Fruit fly (Drosophila melanogaster) whole organism, embryonic: ENCODE measurements around the gene Cpr23B.

ENCODE experiments used
- Ada2b ChIP-seq: fragments of 200-800 bp; sonication (Bioruptor generic); IDR thresholded peaks from 2 replicates; pipeline ENCODE4 v1.3.6; 2022; ENCODE audit warnings: missing biosample characterization, missing genetic modification characterization
- CG10267 ChIP-seq: fragments of 200-800 bp; sonication (Bioruptor generic); optimal IDR thresholded peaks from 2 replicates; lab custom pipeline; 2018; ENCODE audit warnings: missing biosample characterization, mild to moderate bottlenecking, missing genetic modification characterization, moderate library complexity
- CG10565 ChIP-seq: fragments of 200-800 bp; sonication (Bioruptor generic); optimal IDR thresholded peaks from 3 replicates; lab custom pipeline; 2016; ENCODE audit warnings: missing biosample characterization, mild to moderate bottlenecking, missing genetic modification characterization
- CG10654 ChIP-seq: fragments of 200-800 bp; sonication (Bioruptor generic); optimal IDR thresholded peaks from 2 replicates; lab custom pipeline; 2016; ENCODE audit warnings: missing biosample characterization, missing genetic modification characterization
- CG11504 ChIP-seq: fragments of 200-800 bp; sonication (Bioruptor generic); optimal IDR thresholded peaks from 3 replicates; lab custom pipeline; 2019; ENCODE audit warnings: missing biosample characterization, mild to moderate bottlenecking, missing genetic modification characterization, moderate library complexity
- CG12155 ChIP-seq: fragments of 200-800 bp; sonication (Bioruptor generic); optimal IDR thresholded peaks from 3 replicates; lab custom pipeline; 2016; ENCODE audit warnings: missing biosample characterization, missing genetic modification characterization
- CG12219 ChIP-seq: fragments of 200-800 bp; sonication (Bioruptor generic); optimal IDR thresholded peaks from 3 replicates; lab custom pipeline; 2018; ENCODE audit warnings: missing biosample characterization, mild to moderate bottlenecking, missing genetic modification characterization
- CG12299 ChIP-seq: fragments of 200-800 bp; sonication (Bioruptor generic); optimal IDR thresholded peaks from 2 replicates; lab custom pipeline; 2018; ENCODE audit warnings: missing biosample characterization, mild to moderate bottlenecking, missing genetic modification characterization
- CG12744 ChIP-seq: fragments of 200-800 bp; sonication (Bioruptor generic); optimal IDR thresholded peaks from 2 replicates; lab custom pipeline; 2016; ENCODE audit warnings: missing biosample characterization, missing genetic modification characterization
- CG13296 ChIP-seq: fragments of 200-800 bp; sonication (Bioruptor generic); optimal IDR thresholded peaks from 3 replicates; lab custom pipeline; 2018; ENCODE audit warnings: missing biosample characterization, mild to moderate bottlenecking, missing genetic modification characterization
- CG14014 ChIP-seq: fragments of 200-800 bp; sonication (Bioruptor generic); IDR thresholded peaks from 2 replicates; pipeline ENCODE4 v1.3.6; 2022; ENCODE audit warnings: missing biosample characterization, missing genetic modification characterization
- CG14667 ChIP-seq: fragments of 200-800 bp; sonication (Bioruptor generic); IDR thresholded peaks from 2 replicates; pipeline ENCODE4 v1.3.6; 2022; ENCODE audit warnings: missing biosample characterization, missing genetic modification characterization
- CG16779 ChIP-seq: fragments of 200-800 bp; sonication (Bioruptor generic); IDR thresholded peaks from 2 replicates; pipeline ENCODE4 v1.3.6; 2022; ENCODE audit warnings: missing biosample characterization, missing genetic modification characterization
- CG18619 ChIP-seq: fragments of 200-800 bp; sonication (Bioruptor generic); optimal IDR thresholded peaks from 3 replicates; lab custom pipeline; 2017; ENCODE audit warnings: missing biosample characterization, mild to moderate bottlenecking, missing genetic modification characterization
- CG31365 ChIP-seq: fragments of 200-800 bp; sonication (Bioruptor generic); optimal IDR thresholded peaks from 2 replicates; lab custom pipeline; 2018; ENCODE audit warnings: missing biosample characterization, mild to moderate bottlenecking, missing genetic modification characterization
- CG6175 ChIP-seq: fragments of 200-800 bp; sonication (Bioruptor generic); IDR thresholded peaks from 3 replicates; pipeline ENCODE4 v1.3.6; 2022; ENCODE audit warnings: missing biosample characterization, missing genetic modification characterization
- CG6791 ChIP-seq: fragments of 200-800 bp; sonication (Bioruptor generic); IDR thresholded peaks from 3 replicates; pipeline ENCODE4 v1.3.6; 2022; ENCODE audit warnings: missing biosample characterization, missing genetic modification characterization; ENCODE audit not compliant: partially characterized antibody
- Camta ChIP-seq: fragments of 200-800 bp; sonication (Bioruptor generic); optimal IDR thresholded peaks from 2 replicates; lab custom pipeline; 2016; ENCODE audit warnings: missing biosample characterization, missing genetic modification characterization
- CkIIα-i1 ChIP-seq: fragments of 200-800 bp; sonication (Bioruptor generic); IDR thresholded peaks from 2 replicates; pipeline ENCODE4 v1.3.6; 2022; ENCODE audit warnings: missing biosample characterization, missing genetic modification characterization
- Dek ChIP-seq: fragments of 200-800 bp; sonication (Bioruptor generic); optimal IDR thresholded peaks from 3 replicates; lab custom pipeline; 2019; ENCODE audit warnings: missing biosample characterization, mild to moderate bottlenecking, missing genetic modification characterization, moderate library complexity
- Doc3 ChIP-seq: fragments of 200-800 bp; sonication (Bioruptor generic); IDR thresholded peaks from 3 replicates; pipeline ENCODE4 v1.3.6; 2022; ENCODE audit warnings: missing biosample characterization, missing genetic modification characterization; ENCODE audit not compliant: partially characterized antibody
- Dref ChIP-seq: fragments of 200-800 bp; sonication (Bioruptor generic); IDR thresholded peaks from 2 replicates; pipeline ENCODE4 v1.3.6; 2022; ENCODE audit warnings: missing biosample characterization, missing genetic modification characterization
- Gug ChIP-seq: fragments of 200-800 bp; sonication (Bioruptor generic); IDR thresholded peaks from 4 replicates; pipeline ENCODE4 v1.3.6; 2022; ENCODE audit warnings: missing biosample characterization, missing genetic modification characterization
- HLHmδ ChIP-seq: fragments of 200-800 bp; sonication (Bioruptor generic); optimal IDR thresholded peaks from 2 replicates; lab custom pipeline; 2018; ENCODE audit warnings: missing biosample characterization, mild to moderate bottlenecking, missing genetic modification characterization, moderate library complexity
- Hr39 ChIP-seq: fragments of >200 bp; optimal IDR thresholded peaks from 2 replicates; lab custom pipeline; 2017
- Neu2 ChIP-seq: fragments of 200-800 bp; sonication (Bioruptor generic); optimal IDR thresholded peaks from 3 replicates; lab custom pipeline; 2016; ENCODE audit warnings: missing biosample characterization, missing genetic modification characterization, borderline replicate concordance
- Nf-YA ChIP-seq: fragments of 200-800 bp; sonication (Bioruptor generic); IDR thresholded peaks from 2 replicates; pipeline ENCODE4 v1.3.6; 2022; ENCODE audit warnings: missing biosample characterization, missing genetic modification characterization
- Oaz ChIP-seq: fragments of 200-800 bp; sonication (Bioruptor generic); IDR thresholded peaks from 2 replicates; pipeline ENCODE4 v1.3.6; 2022; ENCODE audit warnings: missing biosample characterization, missing genetic modification characterization
- Opbp ChIP-seq: fragments of 200-800 bp; sonication (Bioruptor generic); IDR thresholded peaks from 3 replicates; pipeline ENCODE4 v1.3.6; 2022; ENCODE audit warnings: missing biosample characterization, missing genetic modification characterization; ENCODE audit not compliant: partially characterized antibody
- PHDP ChIP-seq: fragments of 200-800 bp; sonication (Bioruptor generic); optimal IDR thresholded peaks from 3 replicates; lab custom pipeline; 2018; ENCODE audit warnings: missing biosample characterization, mild to moderate bottlenecking, missing genetic modification characterization, moderate library complexity
- Sry-β ChIP-seq: fragments of 200-800 bp; sonication (Bioruptor generic); optimal IDR thresholded peaks from 2 replicates; lab custom pipeline; 2018; ENCODE audit warnings: missing biosample characterization, mild to moderate bottlenecking, missing genetic modification characterization, moderate library complexity
- ash1 ChIP-seq: fragments of 200-800 bp; sonication (Bioruptor generic); optimal IDR thresholded peaks from 2 replicates; lab custom pipeline; 2018; ENCODE audit warnings: missing biosample characterization, mild to moderate bottlenecking, missing genetic modification characterization
- bigmax ChIP-seq: fragments of 200-800 bp; sonication (Bioruptor generic); optimal IDR thresholded peaks from 2 replicates; lab custom pipeline; 2018; ENCODE audit warnings: missing biosample characterization, mild to moderate bottlenecking, missing genetic modification characterization
- bsh ChIP-seq, 2 experiments: fragments of 200-800 bp; sonication (Bioruptor generic); optimal IDR thresholded peaks; 2 replicates each; lab custom pipeline; 2017 to 2018; ENCODE audit warnings: mild to moderate bottlenecking in 2 of 2, missing biosample characterization in 2 of 2, missing genetic modification characterization in 2 of 2, moderate library complexity in 1 of 2
- btn ChIP-seq: fragments of 200-800 bp; sonication (Bioruptor generic); optimal IDR thresholded peaks from 2 replicates; lab custom pipeline; 2016; ENCODE audit warnings: missing biosample characterization, missing genetic modification characterization
- corto ChIP-seq: fragments of 200-800 bp; sonication (Bioruptor generic); optimal IDR thresholded peaks from 2 replicates; lab custom pipeline; 2016; ENCODE audit warnings: missing biosample characterization, mild to moderate bottlenecking, missing genetic modification characterization, moderate library complexity
- esg ChIP-seq: fragments of 200-800 bp; sonication (Bioruptor generic); conservative IDR thresholded peaks from 2 replicates; pipeline ENCODE4 v1.3.6; 2022; ENCODE audit warnings: missing biosample characterization, missing genetic modification characterization
- fu2 ChIP-seq: fragments of 200-800 bp; sonication (Bioruptor generic); optimal IDR thresholded peaks from 2 replicates; lab custom pipeline; 2016; ENCODE audit warnings: missing biosample characterization, missing genetic modification characterization
- gsb ChIP-seq: fragments of 200-800 bp; sonication (Bioruptor generic); IDR thresholded peaks from 2 replicates; pipeline ENCODE4 v1.3.6; 2022; ENCODE audit warnings: missing biosample characterization, missing genetic modification characterization
- ham ChIP-seq: fragments of 200-800 bp; sonication (Bioruptor generic); IDR thresholded peaks from 2 replicates; pipeline ENCODE4 v1.3.6; 2022; ENCODE audit warnings: missing biosample characterization, missing genetic modification characterization
- hb ChIP-seq: fragments of 200-800 bp; sonication (Bioruptor generic); IDR thresholded peaks from 3 replicates; pipeline ENCODE4 v1.3.6; 2022; ENCODE audit warnings: missing biosample characterization, missing genetic modification characterization; ENCODE audit not compliant: partially characterized antibody
- hbn ChIP-seq: fragments of 200-800 bp; sonication (Bioruptor generic); IDR thresholded peaks from 2 replicates; pipeline ENCODE4 v1.3.6; 2022; ENCODE audit warnings: missing biosample characterization, missing genetic modification characterization; ENCODE audit not compliant: partially characterized antibody
- hth ChIP-seq: fragments of >200 bp; optimal IDR thresholded peaks from 2 replicates; lab custom pipeline; 2017; ENCODE audit warnings: inconsistent platforms
- mam ChIP-seq: fragments of 200-800 bp; sonication (Bioruptor generic); optimal IDR thresholded peaks from 3 replicates; lab custom pipeline; 2016; ENCODE audit warnings: missing biosample characterization, missing genetic modification characterization
- oc ChIP-seq: fragments of 200-800 bp; sonication (Bioruptor generic); optimal IDR thresholded peaks from 2 replicates; lab custom pipeline; 2018; ENCODE audit warnings: missing biosample characterization, mild to moderate bottlenecking, missing genetic modification characterization, moderate library complexity
- pfk ChIP-seq: fragments of 200-800 bp; sonication (Bioruptor generic); optimal IDR thresholded peaks from 2 replicates; lab custom pipeline; 2018; ENCODE audit warnings: missing biosample characterization, mild to moderate bottlenecking, missing genetic modification characterization, moderate library complexity
- ranshi ChIP-seq: fragments of 200-800 bp; sonication (Bioruptor generic); IDR thresholded peaks from 2 replicates; pipeline ENCODE4 v1.3.6; 2022; ENCODE audit warnings: missing biosample characterization, missing genetic modification characterization
- rib ChIP-seq: fragments of 200-800 bp; sonication (Bioruptor generic); IDR thresholded peaks from 2 replicates; pipeline ENCODE4 v1.3.6; 2022; ENCODE audit warnings: missing biosample characterization, missing genetic modification characterization
- salm ChIP-seq: fragments of 200-800 bp; sonication (Bioruptor generic); optimal IDR thresholded peaks from 2 replicates; lab custom pipeline; 2018; ENCODE audit warnings: missing biosample characterization, mild to moderate bottlenecking, missing genetic modification characterization
- sob ChIP-seq: fragments of 200-800 bp; sonication (Bioruptor generic); IDR thresholded peaks from 2 replicates; pipeline ENCODE4 v1.3.6; 2022; ENCODE audit warnings: missing biosample characterization, missing genetic modification characterization
- wdn ChIP-seq: fragments of 200-800 bp; sonication (Bioruptor generic); IDR thresholded peaks from 2 replicates; pipeline ENCODE4 v1.3.6; 2022; ENCODE audit warnings: missing biosample characterization, missing genetic modification characterization

Cpr23B gene

dm6 chr2L:2830341-2830800 is 7.8 kb upstream of the Cpr23B start (continued):
- TF ChIP-seq bigmax (GFP tag; lab: Kevin White, UChicago) (no peak), ham (no peak), CG10565 (GFP tag; lab: Kevin White, UChicago) (peak; percentile 39), oc (peak; percentile 60), Opbp (GFP tag; lab: Robert Waterston, UW) (no peak), CG18619 (GFP tag; lab: Kevin White, UChicago) (peak; percentile 89), CG10267 (peak; percentile 88), Doc3 (GFP tag; lab: Robert Waterston, UW) (no peak), CG12299 (tag; lab: Kevin White, UChicago) (peak; percentile 61), ash1 (GFP tag; lab: Kevin White, UChicago) (no peak), CG12219 (GFP tag; lab: Kevin White, UChicago) (peak; percentile 72), Gug (GFP tag; lab: Robert Waterston, UW) (peak; percentile 46; the same call in 2 of the 4 replicates), pfk (GFP tag; lab: Kevin White, UChicago) (no peak), CG12155 (GFP tag; lab: Kevin White, UChicago) (peak; percentile 71), fu2 (GFP tag; lab: Kevin White, UChicago) (peak; percentile 25), CG11504 (tag; lab: Kevin White, UChicago) (peak; percentile 93), Dref (GFP tag; lab: Robert Waterston, UW) (no peak), CG10654 (GFP tag; lab: Kevin White, UChicago) (peak; percentile 78), Oaz (GFP tag; lab: Robert Waterston, UW) (no peak), sob (peak; percentile 75; the same call in 1 of the 2 replicates), esg (peak; percentile 73), hth (lab: Kevin White, UChicago) (no peak), CG31365 (tag; lab: Kevin White, UChicago) (no peak), Sry-β (GFP tag; lab: Kevin White, UChicago) (peak; percentile 46), ranshi (GFP tag; lab: Robert Waterston, UW) (peak; percentile 42; the same call in 1 of the 2 replicates), gsb (GFP tag; lab: Robert Waterston, UW) (peak; percentile 35; the same call in 1 of the 2 replicates), CG13296 (peak; percentile 88), btn (GFP tag; lab: Kevin White, UChicago) (no peak), Hr39 (lab: Kevin White, UChicago) (no peak), CG14014 (GFP tag; lab: Robert Waterston, UW) (peak; percentile 61), Camta (GFP tag; lab: Kevin White, UChicago) (peak; percentile 70), CG6175 (GFP tag; lab: Robert Waterston, UW) (no peak), hb (GFP tag; lab: Robert Waterston, UW) (no peak), mam (GFP tag; lab: Kevin White, UChicago) (peak; percentile 50), PHDP (tag; lab: Kevin White, UChicago) (peak; percentile 85), Neu2 (GFP tag; lab: Kevin White, UChicago) (no peak), Nf-YA (peak; percentile 47), CG12744 (GFP tag; lab: Kevin White, UChicago) (peak; percentile 46), Ada2b (GFP tag; lab: Robert Waterston, UW) (peak; percentile 64), hbn (GFP tag; lab: Robert Waterston, UW) (no peak), CG16779 (no peak), CG6791 (GFP tag; lab: Robert Waterston, UW) (no peak), wdn (GFP tag; lab: Robert Waterston, UW) (no peak), salm (peak; percentile 77), CkIIα-i1 (no peak), HLHmδ (GFP tag; lab: Kevin White, UChicago) (no peak), rib (GFP tag; lab: Robert Waterston, UW) (no peak), CG14667 (GFP tag; lab: Robert Waterston, UW) (peak; percentile 57; the same call in 1 of the 2 replicates), Dek (tag; lab: Kevin White, UChicago) (peak; percentile 76), corto (GFP tag; lab: Kevin White, UChicago) (peak; percentile 68), bsh (GFP tag; optimal IDR thresholded peaks at IDR 0.05; lab: Kevin White, UChicago) (peak; percentile 85 to 93)
